Worm (Caenorhabditis elegans): ENCODE data around the gene F53F4.7.

The F53F4.7 gene

DNA sequence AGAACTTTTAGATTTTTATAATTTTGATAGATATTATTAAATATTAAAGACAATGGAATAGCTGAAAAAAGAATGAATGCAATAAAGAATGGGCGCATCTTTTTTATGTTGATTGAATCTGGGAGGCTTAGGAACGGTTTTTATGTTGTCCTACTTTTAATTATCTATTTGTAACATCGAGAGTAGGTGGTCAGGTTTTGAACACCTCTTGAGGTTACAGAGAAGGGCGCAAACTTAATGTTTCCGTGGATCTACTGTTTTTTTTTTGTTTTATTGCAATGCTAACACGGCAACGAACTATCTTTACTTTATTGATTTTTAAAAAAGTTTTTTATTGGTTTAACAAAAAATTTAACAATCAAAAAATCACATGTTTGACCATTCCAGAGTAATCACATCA lies at the start of gene F53F4.7:
TSS of gene F53F4.7 (minus strand) at position 101 of the 400 bp plus-strand sequence.
- TF ChIP-seq ZK546.5 (tag; optimal IDR thresholded peaks at IDR 0.05) (no peak), nhr-77 (tag; optimal IDR thresholded peaks at IDR 0.05) (no peak), egl-5 (tag; optimal IDR thresholded peaks at IDR 0.05) (no peak), R02D3.7 (tag; optimal IDR thresholded peaks at IDR 0.05) (no peak), aly-2 (tag; optimal IDR thresholded peaks at IDR 0.05) (no peak), snpc-4 (tag; optimal IDR thresholded peaks at IDR 0.05) (no peak), ztf-4 (tag; optimal IDR thresholded peaks at IDR 0.05) (no peak), ceh-82 (tag; optimal IDR thresholded peaks at IDR 0.05) (no peak), fkh-2 (tag; optimal IDR thresholded peaks at IDR 0.05) (no peak), ama-1 (optimal IDR thresholded peaks at IDR 0.05) (no peak), fos-1 (tag; optimal IDR thresholded peaks at IDR 0.05) (no peak), mml-1 (tag; optimal IDR thresholded peaks at IDR 0.05) (no peak), lin-39 (tag; optimal IDR thresholded peaks at IDR 0.05) (no peak), fkh-10 (GFP tag; optimal IDR thresholded peaks at IDR 0.05) (no peak), nhr-11 (tag; optimal IDR thresholded peaks at IDR 0.05) (no peak)

- no peak for TF ChIP-seq R02D3.7 (tag; optimal IDR thresholded peaks at IDR 0.05)
- TF ChIP-seq nfya-1 (tag; optimal IDR thresholded peaks at IDR 0.05; ENCODE audit: insufficient read depth) = peak; percentile 12
- peak; percentile 16 for TF ChIP-seq ceh-28 (tag; optimal IDR thresholded peaks at IDR 0.05)
- TF ChIP-seq lin-39 (tag; optimal IDR thresholded peaks at IDR 0.05) = no peak
- TF ChIP-seq snpc-4 (tag; optimal IDR thresholded peaks at IDR 0.05) = peak; percentile 22
- peak; percentile 65 for TF ChIP-seq pqm-1 (tag; optimal IDR thresholded peaks at IDR 0.05)
- TF ChIP-seq elt-2 (tag; optimal IDR thresholded peaks at IDR 0.05) = peak; percentile 39
- no peak for TF ChIP-seq ceh-16 (tag; optimal IDR thresholded peaks at IDR 0.05)
- TF ChIP-seq nhr-25 (tag; optimal IDR thresholded peaks at IDR 0.05) = no peak
- TF ChIP-seq pha-4 (tag; optimal IDR thresholded peaks at IDR 0.05) = peak; percentile 49
These were observed 47.0 kb upstream of the F53F4.7 start, which contains the start of gene letm-1 for ce11 chrV:13660660-13661325. Gene letm-1 (plus strand): TSS chrV:13661257.

ce11 chrV:13660115-13660514 lies 46.3 kb upstream of the F53F4.7 start:
- no peak for TF ChIP-seq nhr-23 (tag; optimal IDR thresholded peaks at IDR 0.05)
- TF ChIP-seq nhr-43 (tag; optimal IDR thresholded peaks at IDR 0.05; ENCODE audit: poor library complexity, severe bottlenecking) = no peak
- no peak for TF ChIP-seq ceh-9 (tag; optimal IDR thresholded peaks at IDR 0.05)

ce11 chrV:13659219-13659618 lies 45.4 kb upstream of the F53F4.7 start:
- TF ChIP-seq mml-1 (tag; optimal IDR thresholded peaks at IDR 0.05) (no peak), pqm-1 (tag; optimal IDR thresholded peaks at IDR 0.05) (peak; percentile 15), eor-1 (tag; optimal IDR thresholded peaks at IDR 0.05) (no peak), pha-4 (tag; optimal IDR thresholded peaks at IDR 0.05) (no peak), zag-1 (tag; optimal IDR thresholded peaks at IDR 0.05) (no peak), nhr-67 (tag; optimal IDR thresholded peaks at IDR 0.05) (no peak), unc-39 (tag; optimal IDR thresholded peaks at IDR 0.05) (no peak), elt-1 (tag; optimal IDR thresholded peaks at IDR 0.05) (no peak), mdl-1 (tag; optimal IDR thresholded peaks at IDR 0.05) (no peak), ceh-28 (tag; optimal IDR thresholded peaks at IDR 0.05) (no peak), nhr-12 (tag; optimal IDR thresholded peaks at IDR 0.05) (no peak), elt-3 (tag; optimal IDR thresholded peaks at IDR 0.05) (peak in 2 of 3 experiments; percentile 22 to 74), nfya-1 (tag; optimal IDR thresholded peaks at IDR 0.05; ENCODE audit: insufficient read depth) (peak; percentile 23), ztf-11 (tag; optimal IDR thresholded peaks at IDR 0.05) (no peak), nhr-25 (tag; optimal IDR thresholded peaks at IDR 0.05) (peak; percentile 23), egl-5 (tag; optimal IDR thresholded peaks at IDR 0.05) (no peak), ceh-82 (tag; optimal IDR thresholded peaks at IDR 0.05) (no peak), nhr-23 (tag; optimal IDR thresholded peaks at IDR 0.05) (peak; percentile 39), nhr-28 (tag; optimal IDR thresholded peaks at IDR 0.05) (no peak), nhr-43 (tag; optimal IDR thresholded peaks at IDR 0.05; ENCODE audit: poor library complexity, severe bottlenecking) (peak; percentile 19), snpc-4 (tag; optimal IDR thresholded peaks at IDR 0.05) (no peak), jun-1 (tag; optimal IDR thresholded peaks at IDR 0.05) (peak; percentile 41), ceh-16 (tag; optimal IDR thresholded peaks at IDR 0.05) (no peak), elt-2 (tag; optimal IDR thresholded peaks at IDR 0.05) (no peak)

All from whole organism, L3 larva.